Fruit fly (Drosophila melanogaster) whole organism, pupa: Measurements from ENCODE around the gene ttm2.

Source experiments
- CG10348 ChIP-seq: fragments of 200-800 bp; sonication (Bioruptor generic); IDR thresholded peaks from 2 replicates; pipeline ENCODE4 v1.3.6; 2022; ENCODE audit warnings: missing biosample characterization, missing genetic modification characterization
- CG12605 ChIP-seq: fragments of 200-800 bp; sonication (Bioruptor generic); IDR thresholded peaks from 2 replicates; pipeline ENCODE4 v1.3.6; 2022; ENCODE audit warnings: missing biosample characterization, missing genetic modification characterization
- CG13204 ChIP-seq: fragments of 200-800 bp; sonication (Bioruptor generic); optimal IDR thresholded peaks from 2 replicates; lab custom pipeline; 2018; ENCODE audit warnings: missing biosample characterization, mild to moderate bottlenecking, missing genetic modification characterization, moderate library complexity
- CG14655 ChIP-seq: fragments of 200-800 bp; sonication (Bioruptor generic); optimal IDR thresholded peaks from 3 replicates; lab custom pipeline; 2017; ENCODE audit warnings: mild to moderate bottlenecking, missing biosample characterization, missing genetic modification reagents, missing genetic modification characterization
- CG15710 ChIP-seq: fragments of 200-800 bp; sonication (Bioruptor generic); optimal IDR thresholded peaks from 2 replicates; lab custom pipeline; 2018; ENCODE audit warnings: missing biosample characterization, mild to moderate bottlenecking, missing genetic modification characterization, moderate library complexity
- CG17806 ChIP-seq: fragments of 200-800 bp; sonication (Bioruptor generic); optimal IDR thresholded peaks from 2 replicates; lab custom pipeline; 2018; ENCODE audit warnings: missing biosample characterization, mild to moderate bottlenecking, missing genetic modification characterization, moderate library complexity
- CG32121 ChIP-seq: fragments of 200-800 bp; sonication (Bioruptor generic); IDR thresholded peaks from 2 replicates; pipeline ENCODE4 v1.3.6; 2022; ENCODE audit warnings: missing biosample characterization, missing genetic modification characterization
- CG34367 ChIP-seq: fragments of 200-800 bp; sonication (Bioruptor generic); optimal IDR thresholded peaks from 2 replicates; lab custom pipeline; 2018; ENCODE audit warnings: missing biosample characterization, mild to moderate bottlenecking, missing genetic modification characterization
- CG4496 ChIP-seq: fragments of 200-800 bp; sonication (Bioruptor generic); IDR thresholded peaks from 3 replicates; pipeline ENCODE4 v1.3.6; 2022; ENCODE audit warnings: missing biosample characterization, missing genetic modification characterization
- CG8159 ChIP-seq: fragments of 200-800 bp; sonication (Bioruptor generic); optimal IDR thresholded peaks from 3 replicates; lab custom pipeline; 2018; ENCODE audit warnings: missing biosample characterization, mild to moderate bottlenecking, missing genetic modification characterization, moderate library complexity
- CG8301 ChIP-seq: fragments of 200-800 bp; sonication (Bioruptor generic); optimal IDR thresholded peaks from 2 replicates; lab custom pipeline; 2018; ENCODE audit warnings: missing biosample characterization, mild to moderate bottlenecking, missing genetic modification characterization
- CG9948 ChIP-seq: fragments of 200-800 bp; sonication (Bioruptor generic); optimal IDR thresholded peaks from 2 replicates; lab custom pipeline; 2018; ENCODE audit warnings: missing biosample characterization, mild to moderate bottlenecking, missing genetic modification characterization, moderate library complexity
- D1 ChIP-seq: fragments of 200-800 bp; sonication (Bioruptor generic); optimal IDR thresholded peaks from 2 replicates; lab custom pipeline; 2018; ENCODE audit warnings: missing biosample characterization, mild to moderate bottlenecking, missing genetic modification characterization, moderate library complexity
- EcR ChIP-seq: fragments of 200-800 bp; sonication (Bioruptor generic); optimal IDR thresholded peaks from 3 replicates; lab custom pipeline; 2019; ENCODE audit warnings: missing biosample characterization, missing genetic modification characterization, mild to moderate bottlenecking, moderate library complexity, missing genetic modification reagents
- Ets98B ChIP-seq: fragments of 200-800 bp; sonication (Bioruptor generic); IDR thresholded peaks from 2 replicates; pipeline ENCODE4 v1.3.6; 2022; ENCODE audit warnings: missing biosample characterization, missing genetic modification characterization
- Pif1A ChIP-seq: fragments of 200-800 bp; sonication (Bioruptor generic); optimal IDR thresholded peaks from 3 replicates; lab custom pipeline; 2016; ENCODE audit warnings: missing biosample characterization, missing genetic modification characterization
- Pif1B ChIP-seq: fragments of 200-800 bp; sonication (Bioruptor generic); optimal IDR thresholded peaks from 3 replicates; lab custom pipeline; 2016; ENCODE audit warnings: missing biosample characterization, missing genetic modification characterization
- Snoo ChIP-seq: fragments of 200-800 bp; sonication (Bioruptor generic); optimal IDR thresholded peaks from 3 replicates; lab custom pipeline; 2017; ENCODE audit warnings: missing biosample characterization, mild to moderate bottlenecking, missing genetic modification characterization, inconsistent platforms
- fd96Ca ChIP-seq: fragments of 200-800 bp; sonication (Bioruptor generic); IDR thresholded peaks from 3 replicates; pipeline ENCODE4 v1.3.6; 2022; ENCODE audit warnings: missing biosample characterization, missing genetic modification characterization
- gl ChIP-seq: fragments of 200-800 bp; sonication (Bioruptor generic); optimal IDR thresholded peaks from 2 replicates; lab custom pipeline; 2018; ENCODE audit warnings: missing biosample characterization, mild to moderate bottlenecking, missing genetic modification characterization
- rn ChIP-seq: fragments of 200-800 bp; sonication (Bioruptor generic); IDR thresholded peaks from 2 replicates; pipeline ENCODE4 v1.3.6; 2022; ENCODE audit warnings: missing biosample characterization, missing genetic modification characterization

The ttm2 gene

dm6 chr3L:298459-298858 is 23.5 kb downstream of the ttm2 start:
- no peak for TF ChIP-seq D1
- TF ChIP-seq CG17806 (tag; lab: Kevin White, UChicago) = no peak
- TF ChIP-seq EcR (GFP tag; lab: Kevin White, UChicago) = no peak
- no peak for TF ChIP-seq gl
- no peak for TF ChIP-seq CG12605 (GFP tag; lab: Robert Waterston, UW)
- TF ChIP-seq, all 21 proteins: peak for 0

dm6 chr3L:299952-300605 is 25.1 kb downstream of the ttm2 start:
- TF ChIP-seq Pif1B (GFP tag; lab: Kevin White, UChicago) (no peak), CG8159 (no peak), Snoo (tag; lab: Kevin White, UChicago) (no peak), CG17806 (tag; lab: Kevin White, UChicago) (no peak), Pif1A (GFP tag; lab: Kevin White, UChicago) (no peak), CG8301 (no peak), EcR (GFP tag; lab: Kevin White, UChicago) (no peak), CG10348 (GFP tag; lab: Robert Waterston, UW) (no peak), CG32121 (no peak), CG4496 (GFP tag; lab: Robert Waterston, UW) (no peak), CG34367 (tag; lab: Kevin White, UChicago) (no peak), fd96Ca (no peak), D1 (no peak), CG9948 (tag; lab: Kevin White, UChicago) (no peak), rn (GFP tag; lab: Robert Waterston, UW) (no peak), CG15710 (tag; lab: Kevin White, UChicago) (no peak), CG12605 (GFP tag; lab: Robert Waterston, UW) (no peak), gl (no peak), CG13204 (no peak), CG14655 (GFP tag; lab: Kevin White, UChicago) (no peak)

DNA sequence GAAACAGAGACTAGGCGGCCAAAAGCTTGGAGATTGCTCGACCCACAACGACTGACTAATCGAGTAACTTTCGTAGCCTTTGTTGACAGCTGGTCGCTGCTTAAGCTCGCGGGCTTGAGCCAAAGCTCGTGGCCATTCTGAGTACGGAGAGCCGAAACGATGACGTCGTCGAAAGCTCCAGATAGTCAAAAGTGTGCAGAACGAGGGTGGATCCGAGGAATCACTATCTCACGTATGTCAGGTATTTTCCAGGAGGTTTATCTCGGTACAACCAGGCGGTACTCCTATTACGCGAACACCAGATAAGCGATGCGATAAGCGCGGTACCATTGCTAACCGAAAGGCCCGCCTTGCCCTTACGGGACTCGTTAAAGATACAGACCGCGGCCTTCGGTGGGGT is 36.7 kb downstream of the ttm2 start:
- TF ChIP-seq CG10348 (GFP tag; lab: Robert Waterston, UW) (no peak), EcR (GFP tag; lab: Kevin White, UChicago) (peak; percentile 36), CG4496 (GFP tag; lab: Robert Waterston, UW) (no peak)

DNA sequence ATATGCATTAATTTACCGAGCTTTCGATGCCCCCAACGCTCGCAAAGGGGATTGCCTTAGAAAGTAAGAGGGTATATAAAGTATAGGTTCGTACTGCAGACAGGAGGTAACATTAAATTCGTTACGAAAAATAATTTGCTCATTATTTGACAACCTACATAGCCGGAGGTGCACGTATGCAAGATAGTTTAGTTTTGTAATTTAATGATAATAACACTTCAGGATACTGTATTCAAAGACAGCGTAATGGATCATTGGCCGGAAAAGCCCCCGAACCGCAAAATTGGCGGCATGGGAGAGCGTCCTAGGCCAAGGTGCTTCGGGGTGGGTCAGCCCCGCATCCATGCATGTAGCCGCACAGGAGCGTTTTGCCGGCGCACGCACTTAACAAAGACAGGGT is 37.4 kb downstream of the ttm2 start:
- TF ChIP-seq CG9948 (tag; lab: Kevin White, UChicago) (no peak), EcR (GFP tag; lab: Kevin White, UChicago) (no peak), CG17806 (tag; lab: Kevin White, UChicago) (no peak), fd96Ca (no peak), CG8159 (no peak), CG10348 (GFP tag; lab: Robert Waterston, UW) (no peak), D1 (no peak)

DNA sequence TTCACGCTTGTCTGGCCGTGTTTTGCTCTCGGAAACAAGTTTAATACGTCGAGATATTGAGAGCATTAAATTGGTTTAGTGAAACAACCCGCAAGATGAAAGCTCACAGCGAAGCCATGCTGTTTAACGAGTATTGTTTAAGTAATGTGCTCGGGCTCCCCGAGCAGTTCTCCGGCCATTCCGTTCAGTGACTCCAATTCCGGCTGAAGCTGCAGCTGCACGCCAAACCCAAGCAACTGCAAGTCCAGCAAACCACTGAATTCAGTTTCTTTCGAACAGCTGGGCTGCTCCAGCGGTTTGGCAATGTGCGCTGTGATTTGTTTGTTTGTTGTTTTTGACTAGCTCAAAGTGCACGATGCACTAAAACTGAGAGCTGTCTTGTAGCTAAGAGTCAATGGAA is 40.2 kb downstream of the ttm2 start:
- TF ChIP-seq gl (no peak), EcR (GFP tag; lab: Kevin White, UChicago) (peak; percentile 85), CG13204 (no peak)

dm6 chr3L:316784-317183 is 41.8 kb downstream of the ttm2 start, which contains the start of gene ddbt:
ddbt (plus strand) TSS chr3L:317084.
- TF ChIP-seq gl (no peak), Pif1B (GFP tag; lab: Kevin White, UChicago) (no peak), CG8159 (no peak), D1 (no peak), CG15710 (tag; lab: Kevin White, UChicago) (no peak), Pif1A (GFP tag; lab: Kevin White, UChicago) (no peak), Ets98B (GFP tag; lab: Robert Waterston, UW) (no peak), CG13204 (no peak)

DNA sequence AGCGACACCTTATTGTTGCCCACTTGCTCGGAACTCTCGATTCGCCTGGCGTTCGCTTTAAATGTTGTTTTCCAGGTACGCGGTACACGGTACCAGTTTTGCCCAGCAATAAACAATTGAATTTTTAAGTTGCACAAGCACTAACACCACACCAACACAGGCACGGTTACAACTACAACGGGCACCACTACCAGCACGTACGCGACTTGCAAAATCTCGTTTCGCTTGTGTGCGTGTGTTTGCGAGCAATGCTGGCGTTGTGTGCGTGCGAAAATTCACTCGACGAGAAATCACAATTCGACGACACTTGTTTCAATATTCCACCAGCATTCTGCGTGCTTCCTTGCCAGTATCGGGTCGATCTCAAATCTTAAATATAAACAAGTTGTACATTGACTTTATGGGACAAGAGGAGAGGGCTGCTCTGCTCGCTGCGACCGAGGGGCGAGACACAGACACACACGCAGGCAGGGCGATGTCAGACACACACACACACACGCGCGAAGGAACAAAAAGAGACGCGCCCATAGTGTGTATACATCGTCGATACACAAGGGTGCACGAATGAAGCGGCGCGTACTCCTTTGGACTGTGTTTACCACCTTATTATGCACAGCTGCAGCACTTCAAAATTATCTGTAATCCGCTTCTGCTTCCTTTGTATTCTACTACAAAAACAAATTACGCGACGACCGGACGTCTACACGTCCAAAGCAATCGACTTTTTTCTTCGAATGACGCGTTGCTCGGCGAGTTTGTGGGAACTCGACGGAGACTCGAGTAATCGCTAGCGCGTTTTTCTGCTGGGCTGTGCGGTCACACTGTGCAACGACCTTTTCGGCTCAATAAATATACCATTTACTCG is 44.4 kb downstream of the ttm2 start, which contains the start of gene fwd:
fwd (minus strand) TSS at position 740 of the 865 bp plus-strand sequence.
- no peak; the same call in 1 of the 2 replicates for TF ChIP-seq Ets98B (GFP tag; lab: Robert Waterston, UW)
- TF ChIP-seq CG4496 (GFP tag; lab: Robert Waterston, UW) = peak; percentile 74
- no peak for TF ChIP-seq CG17806 (tag; lab: Kevin White, UChicago)
- TF ChIP-seq CG12605 (GFP tag; lab: Robert Waterston, UW) = 0 out of 2 replicates have a peak, but pooled peaks have one; percentile 14
- TF ChIP-seq Snoo (tag; lab: Kevin White, UChicago) = no peak
- TF ChIP-seq CG34367 (tag; lab: Kevin White, UChicago) = no peak
- no peak for TF ChIP-seq Pif1A (GFP tag; lab: Kevin White, UChicago)
- TF ChIP-seq CG9948 (tag; lab: Kevin White, UChicago) = no peak
- TF ChIP-seq fd96Ca = peak; percentile 22; the same call in 1 of the 3 replicates
- peak; percentile 30 for TF ChIP-seq CG8159
- TF ChIP-seq EcR (GFP tag; lab: Kevin White, UChicago) = peak; percentile 63
